Worm (Caenorhabditis elegans) whole organism, L1 larva: Measurements from ENCODE around the gene Y116A8C.463.

ENCODE experiments used
- C34B4.2 ChIP-seq: sonication (generic microtip); optimal IDR thresholded peaks from 2 replicates; lab custom pipeline; 2017; ENCODE audit warnings: mild to moderate bottlenecking, missing genetic modification characterization, missing compliant biosample characterization
- ama-1 ChIP-seq: fragments of 150-350 bp; optimal IDR thresholded peaks from 2 replicates; lab custom pipeline; 2014
- ceh-82 ChIP-seq, 3 experiments: fragments of 150-350 bp in 1 of 3; sonication (generic microtip) in 2 of 3; optimal IDR thresholded peaks; 2 replicates each; lab custom pipeline; 2014 to 2017; ENCODE audit warnings: missing biosample characterization in 3 of 3, missing genetic modification characterization in 3 of 3
- elt-3 ChIP-seq, 6 experiments: fragments of 150-350 bp in 1 of 6; sonication (generic microtip); optimal IDR thresholded peaks; 2 replicates each; lab custom pipeline; 2017 to 2018; ENCODE audit warnings: missing biosample characterization in 6 of 6, missing genetic modification characterization in 6 of 6, inconsistent platforms in 1 of 6
- lsy-2 ChIP-seq, 2 experiments: fragments of 150-350 bp; optimal IDR thresholded peaks; 2 replicates each; lab custom pipeline; 2014; ENCODE audit warnings: missing biosample characterization in 2 of 2, missing genetic modification characterization in 2 of 2
- nhr-11 ChIP-seq: fragments of 150-350 bp; optimal IDR thresholded peaks from 2 replicates; lab custom pipeline; 2014; ENCODE audit warnings: missing biosample characterization, missing genetic modification characterization
- nhr-12 ChIP-seq: sonication (generic microtip); optimal IDR thresholded peaks from 2 replicates; lab custom pipeline; 2017; ENCODE audit warnings: missing biosample characterization, missing genetic modification characterization
- nhr-85 ChIP-seq: sonication (generic microtip); peaks from one replicate; lab custom pipeline; 2016; ENCODE audit warnings: missing genetic modification characterization, inconsistent platforms, missing compliant biosample characterization
- swsn-7 ChIP-seq: sonication (generic microtip); optimal IDR thresholded peaks from 2 replicates; lab custom pipeline; 2016; ENCODE audit warnings: missing genetic modification characterization, missing compliant biosample characterization
- unc-130 ChIP-seq: fragments of 150-350 bp; optimal IDR thresholded peaks from 2 replicates; lab custom pipeline; 2017; ENCODE audit warnings: missing biosample characterization, missing genetic modification characterization, inconsistent platforms
- zag-1 ChIP-seq: fragments of 150-350 bp; optimal IDR thresholded peaks from 2 replicates; lab custom pipeline; 2014; ENCODE audit warnings: missing biosample characterization, missing genetic modification characterization

DNA sequence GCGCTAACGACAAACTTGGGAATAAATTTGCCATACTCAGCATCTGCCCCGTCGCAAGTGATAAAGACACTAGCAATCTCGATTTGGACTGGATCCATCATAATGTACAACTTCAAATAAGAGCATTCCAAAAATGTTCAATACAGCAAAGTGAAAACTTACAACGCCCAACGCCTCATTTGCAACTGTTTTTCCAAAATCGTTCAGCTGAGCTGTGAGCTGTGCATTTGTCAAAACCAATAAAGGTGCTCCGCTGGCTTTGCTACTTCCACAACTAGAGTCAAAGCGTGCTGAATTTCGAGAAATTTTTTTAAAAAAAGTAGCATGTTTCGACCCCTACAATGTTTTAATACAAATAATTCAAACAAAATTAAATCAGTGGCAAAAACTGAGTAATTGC lies 11.6 kb downstream of the Y116A8C.463 start, which contains the start of gene Y116A8C.49:
- no peak for TF ChIP-seq zag-1 (tag; lab: Kevin White, UChicago)
- no peak for TF ChIP-seq lsy-2 (tag; optimal IDR thresholded peaks at IDR 0.05; lab: Kevin White, UChicago)
- TF ChIP-seq nhr-11 (tag; lab: Kevin White, UChicago) = no peak
- TF ChIP-seq unc-130 = no peak
- no peak for TF ChIP-seq swsn-7 (tag; lab: Kevin White, UChicago)
- TF ChIP-seq ama-1 (lab: Kevin White, UChicago) = no peak
- no peak for TF ChIP-seq ceh-82 (tag; optimal IDR thresholded peaks at IDR 0.05; lab: Kevin White, UChicago)
- TF ChIP-seq C34B4.2 = no peak
- TF ChIP-seq nhr-85 (tag; lab: Kevin White, UChicago) = no peak
- no peak for TF ChIP-seq nhr-12 (tag; lab: Kevin White, UChicago)
- TF ChIP-seq elt-3 (tag; optimal IDR thresholded peaks at IDR 0.05; lab: Kevin White, UChicago) = no peak
